Worm (Caenorhabditis elegans) whole organism, young adult: Measurements from ENCODE around the gene F48E3.6.
A peak's percentile ranks its signal among the peaks of the same experiment; 100 is the strongest.

Source experiments
- B0336.3 ChIP-seq: fragments of 200-800 bp; sonication (Bioruptor generic); IDR thresholded peaks from 2 replicates; pipeline ENCODE4 v1.3.6; 2022; ENCODE audit warnings: missing genetic modification characterization, missing compliant biosample characterization
- F22D6.2 ChIP-seq: sonication (generic microtip); optimal IDR thresholded peaks from 2 replicates; lab custom pipeline; 2016; ENCODE audit warnings: mild to moderate bottlenecking, missing genetic modification characterization, missing compliant biosample characterization
- F39B2.1 ChIP-seq: fragments of 200-800 bp; sonication (Bioruptor generic); IDR thresholded peaks from 2 replicates; pipeline ENCODE4 v1.3.6; 2022; ENCODE audit warnings: missing genetic modification reagents, missing genetic modification characterization, missing compliant biosample characterization
- T07F8.4 ChIP-seq: sonication (generic microtip); optimal IDR thresholded peaks from 2 replicates; lab custom pipeline; 2016; ENCODE audit warnings: mild to moderate bottlenecking, missing genetic modification characterization, moderate library complexity, missing compliant biosample characterization
- Y53G8AR.9 ChIP-seq: fragments of 200-800 bp; sonication (Bioruptor generic); conservative IDR thresholded peaks from 2 replicates; pipeline ENCODE4 v1.3.6; 2022; ENCODE audit warnings: missing genetic modification reagents, missing genetic modification characterization, missing compliant biosample characterization
- Y56A3A.18 ChIP-seq: fragments of 200-800 bp; sonication (Bioruptor generic); IDR thresholded peaks from 2 replicates; pipeline ENCODE4 v1.3.6; 2022; ENCODE audit warnings: missing genetic modification reagents, missing genetic modification characterization, missing compliant biosample characterization
- Y67H2A.10 ChIP-seq: fragments of 200-800 bp; sonication (Bioruptor generic); conservative IDR thresholded peaks from 2 replicates; pipeline ENCODE4 v1.3.6; 2022; ENCODE audit warnings: missing genetic modification reagents, missing genetic modification characterization, missing compliant biosample characterization
- akir-1 ChIP-seq: fragments of 200-800 bp; sonication (Bioruptor generic); optimal IDR thresholded peaks from 2 replicates; lab custom pipeline; 2018; ENCODE audit warnings: mild to moderate bottlenecking, missing genetic modification characterization, moderate library complexity, missing compliant biosample characterization
- aptf-3 ChIP-seq: fragments of 200-800 bp; sonication (Bioruptor generic); IDR thresholded peaks from 2 replicates; pipeline ENCODE4 v1.3.6; 2022; ENCODE audit warnings: missing genetic modification characterization, missing compliant biosample characterization
- attf-3 ChIP-seq: fragments of 200-800 bp; sonication (Bioruptor generic); conservative IDR thresholded peaks from 2 replicates; pipeline ENCODE4 v1.3.6; 2022; ENCODE audit warnings: missing genetic modification reagents, missing genetic modification characterization, missing compliant biosample characterization
- attf-6 ChIP-seq: fragments of 200-800 bp; sonication (Bioruptor generic); IDR thresholded peaks from 2 replicates; pipeline ENCODE4 v1.3.6; 2022; ENCODE audit warnings: missing genetic modification reagents, missing genetic modification characterization, missing compliant biosample characterization
- bed-1 ChIP-seq: fragments of 200-800 bp; sonication (Bioruptor generic); IDR thresholded peaks from 2 replicates; pipeline ENCODE4 v1.3.6; 2022; ENCODE audit warnings: missing genetic modification reagents, missing genetic modification characterization, missing compliant biosample characterization
- ccch-3 ChIP-seq: fragments of 200-800 bp; sonication (Bioruptor generic); optimal IDR thresholded peaks from 2 replicates; lab custom pipeline; 2018; ENCODE audit warnings: mild to moderate bottlenecking, missing genetic modification characterization, missing compliant biosample characterization
- cebp-1 ChIP-seq, 2 experiments: fragments of 200-800 bp in 1 of 2; sonication (Bioruptor generic) in 1 of 2; sonication (generic microtip) in 1 of 2; IDR thresholded peaks in 1 of 2; optimal IDR thresholded peaks in 1 of 2; 2 replicates each; pipeline versions ENCODE4 v1.3.6 to Lab custom; 2017 to 2022; ENCODE audit warnings: missing compliant biosample characterization in 2 of 2, missing genetic modification characterization in 2 of 2, mild to moderate bottlenecking in 1 of 2, missing genetic modification reagents in 1 of 2, moderate library complexity in 1 of 2
- cebp-2 ChIP-seq: fragments of 200-800 bp; sonication (Bioruptor generic); IDR thresholded peaks from 2 replicates; pipeline ENCODE4 v1.3.6; 2022; ENCODE audit warnings: missing genetic modification characterization, missing compliant biosample characterization
- die-1 ChIP-seq: sonication (generic microtip); optimal IDR thresholded peaks from 2 replicates; lab custom pipeline; 2016; ENCODE audit warnings: missing genotype, mild to moderate bottlenecking, missing genetic modification characterization, missing compliant biosample characterization
- dpff-1 ChIP-seq: sonication (generic microtip); optimal IDR thresholded peaks from 2 replicates; lab custom pipeline; 2017; ENCODE audit warnings: mild to moderate bottlenecking, missing genetic modification characterization, missing compliant biosample characterization
- dpl-1 ChIP-seq: fragments of 150-350 bp; optimal IDR thresholded peaks from 2 replicates; lab custom pipeline; 2014; ENCODE audit warnings: missing biosample characterization, missing genetic modification reagents, missing genetic modification characterization
- egrh-3 ChIP-seq: fragments of 200-800 bp; sonication (Bioruptor generic); IDR thresholded peaks from 2 replicates; pipeline ENCODE4 v1.3.6; 2022; ENCODE audit warnings: missing genetic modification reagents, missing genetic modification characterization, missing compliant biosample characterization
- ets-4 ChIP-seq: fragments of 200-800 bp; sonication (Bioruptor generic); optimal IDR thresholded peaks from 2 replicates; lab custom pipeline; 2018; ENCODE audit warnings: mild to moderate bottlenecking, missing genetic modification characterization, missing compliant biosample characterization
- gei-17 ChIP-seq: fragments of 200-800 bp; sonication (Bioruptor generic); optimal IDR thresholded peaks from 2 replicates; lab custom pipeline; 2018; ENCODE audit warnings: mild to moderate bottlenecking, missing genetic modification characterization, missing compliant biosample characterization
- hlh-26 ChIP-seq: fragments of 200-800 bp; sonication (Bioruptor generic); conservative IDR thresholded peaks from 2 replicates; pipeline ENCODE4 v1.3.6; 2022; ENCODE audit warnings: missing genetic modification reagents, missing genetic modification characterization, missing compliant biosample characterization
- lag-1 ChIP-seq: fragments of 200-800 bp; sonication (Bioruptor generic); IDR thresholded peaks from 2 replicates; pipeline ENCODE4 v1.3.6; 2022; ENCODE audit warnings: missing genetic modification reagents, missing genetic modification characterization, missing compliant biosample characterization
- lin-26 ChIP-seq: fragments of 200-800 bp; sonication (Bioruptor generic); IDR thresholded peaks from 2 replicates; pipeline ENCODE4 v1.3.6; 2022; ENCODE audit warnings: missing genetic modification reagents, missing genetic modification characterization, missing compliant biosample characterization
- lin-40 ChIP-seq: sonication (generic microtip); optimal IDR thresholded peaks from 2 replicates; lab custom pipeline; 2016; ENCODE audit warnings: missing genetic modification characterization, mild to moderate bottlenecking, missing compliant biosample characterization, missing genotype, missing genetic modification reagents
- lsy-27 ChIP-seq: sonication (generic microtip); optimal IDR thresholded peaks from 2 replicates; lab custom pipeline; 2017; ENCODE audit warnings: missing genetic modification characterization, mild to moderate bottlenecking, missing compliant biosample characterization, antibody characterized with exemption, missing genotype, borderline replicate concordance; ENCODE audit not compliant: insufficient read depth
- madf-10 ChIP-seq: sonication (generic microtip); optimal IDR thresholded peaks from 2 replicates; lab custom pipeline; 2016; ENCODE audit warnings: mild to moderate bottlenecking, missing genetic modification characterization, missing compliant biosample characterization
- mes-4 ChIP-seq: sonication (generic microtip); optimal IDR thresholded peaks from 2 replicates; lab custom pipeline; 2016; ENCODE audit warnings: missing genotype, missing genetic modification characterization, missing compliant biosample characterization
- nfya-1 ChIP-seq: sonication (generic microtip); optimal IDR thresholded peaks from 2 replicates; lab custom pipeline; 2017; ENCODE audit warnings: antibody characterized with exemption, missing compliant biosample characterization, missing genetic modification characterization, borderline replicate concordance; ENCODE audit not compliant: insufficient read depth
- nfyb-1 ChIP-seq: fragments of 200-800 bp; sonication (Bioruptor generic); IDR thresholded peaks from 2 replicates; pipeline ENCODE4 v1.3.6; 2022; ENCODE audit warnings: missing genetic modification reagents, missing genetic modification characterization, missing compliant biosample characterization
- pbrm-1 ChIP-seq: fragments of 200-800 bp; sonication (Bioruptor generic); IDR thresholded peaks from 2 replicates; pipeline ENCODE4 v1.3.6; 2022; ENCODE audit warnings: missing genetic modification reagents, missing genetic modification characterization, missing compliant biosample characterization
- rcor-1 ChIP-seq: fragments of 200-800 bp; sonication (Bioruptor generic); IDR thresholded peaks from 2 replicates; pipeline ENCODE4 v1.3.6; 2022; ENCODE audit warnings: missing genetic modification reagents, missing genetic modification characterization, missing compliant biosample characterization
- rec-8 ChIP-seq, 2 experiments: sonication (generic microtip); optimal IDR thresholded peaks; 2 replicates each; lab custom pipeline; 2016; ENCODE audit warnings: mild to moderate bottlenecking in 2 of 2, missing genetic modification characterization in 2 of 2, missing genetic modification reagents in 2 of 2, missing genotype in 2 of 2, missing biosample characterization in 1 of 2, missing compliant biosample characterization in 1 of 2, moderate library complexity in 1 of 2
- sptf-2 ChIP-seq: fragments of 200-800 bp; sonication (Bioruptor generic); optimal IDR thresholded peaks from 2 replicates; lab custom pipeline; 2018; ENCODE audit warnings: mild to moderate bottlenecking, missing genetic modification characterization, missing compliant biosample characterization
- tbx-9 ChIP-seq: sonication (generic microtip); optimal IDR thresholded peaks from 2 replicates; lab custom pipeline; 2016; ENCODE audit warnings: borderline replicate concordance, missing genetic modification characterization, inconsistent platforms, missing compliant biosample characterization
- tlf-1 ChIP-seq: fragments of 200-800 bp; sonication (Bioruptor generic); optimal IDR thresholded peaks from 2 replicates; lab custom pipeline; 2018; ENCODE audit warnings: mild to moderate bottlenecking, missing genetic modification characterization, missing compliant biosample characterization
- unc-130 ChIP-seq: sonication (generic microtip); optimal IDR thresholded peaks from 2 replicates; lab custom pipeline; 2016; ENCODE audit warnings: missing genetic modification reagents, missing genetic modification characterization, missing compliant biosample characterization
- unc-62 ChIP-seq: fragments of 150-350 bp; optimal IDR thresholded peaks from 2 replicates; lab custom pipeline; 2014; ENCODE audit warnings: missing biosample characterization, missing genetic modification reagents, missing genetic modification characterization
- xnd-1 ChIP-seq: sonication (generic microtip); optimal IDR thresholded peaks from 2 replicates; lab custom pipeline; 2016; ENCODE audit warnings: missing genotype, missing genetic modification reagents, missing genetic modification characterization, missing compliant biosample characterization
- zfh-2 ChIP-seq: fragments of 200-800 bp; sonication (Bioruptor generic); conservative IDR thresholded peaks from 2 replicates; pipeline ENCODE4 v1.3.6; 2022; ENCODE audit warnings: missing genetic modification reagents, missing genetic modification characterization, missing compliant biosample characterization
- zim-3 ChIP-seq: sonication (generic microtip); optimal IDR thresholded peaks from 2 replicates; lab custom pipeline; 2017; ENCODE audit warnings: mild to moderate bottlenecking, missing genetic modification characterization, moderate library complexity, missing compliant biosample characterization
- ztf-22 ChIP-seq: fragments of 200-800 bp; sonication (Bioruptor generic); optimal IDR thresholded peaks from 2 replicates; lab custom pipeline; 2018; ENCODE audit warnings: mild to moderate bottlenecking, missing genetic modification characterization, moderate library complexity, missing compliant biosample characterization

F48E3.6 gene

DNA sequence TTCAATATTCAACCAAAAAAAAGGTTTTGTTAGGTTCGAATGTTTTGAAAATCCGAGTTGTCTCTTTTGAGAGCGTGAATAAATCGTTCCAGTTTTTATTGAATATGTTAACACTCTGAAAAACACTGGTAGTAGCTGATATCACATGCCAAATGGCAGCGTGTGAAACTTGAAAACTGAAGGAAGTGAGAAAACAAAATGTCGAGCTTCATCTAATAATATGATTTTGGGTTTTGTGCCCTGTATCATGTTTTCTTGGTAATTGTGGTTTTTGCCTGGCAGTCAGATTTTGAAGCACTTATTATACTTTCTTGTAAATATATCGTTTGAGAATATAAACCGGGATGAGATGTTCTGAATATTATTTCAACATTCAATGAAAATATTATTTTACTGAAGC is at the start of gene F48E3.6:
TSS of gene F48E3.6 (minus strand) at position 101 of the 400 bp plus-strand sequence.
- no peak for TF ChIP-seq rec-8 (tag; optimal IDR thresholded peaks at IDR 0.05; lab: Kevin White, UChicago)
- TF ChIP-seq lag-1 (GFP tag; lab: Robert Waterston, UW): no peak
- no peak for TF ChIP-seq F39B2.1 (GFP tag; lab: Robert Waterston, UW)

DNA sequence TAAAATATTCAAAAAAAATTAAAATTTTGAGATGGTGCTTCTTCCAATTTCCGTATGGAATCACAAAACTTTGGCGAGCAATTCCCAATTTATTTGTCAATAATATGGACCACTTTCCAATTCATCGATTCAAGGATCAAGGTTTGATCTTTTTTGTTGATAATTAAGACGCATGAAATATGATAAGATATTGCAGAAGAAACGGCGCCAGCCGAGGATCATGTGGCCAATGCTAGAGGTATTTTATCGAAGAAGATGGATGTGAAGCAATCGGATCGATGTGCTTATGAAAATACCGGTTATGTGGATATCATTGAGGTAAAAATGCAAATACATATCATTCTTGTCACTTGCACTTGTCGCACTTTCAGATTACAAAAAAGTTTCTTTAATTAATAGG is 47.7 kb upstream of the F48E3.6 start:
- TF ChIP-seq T07F8.4 (tag; lab: Kevin White, UChicago) (no peak), tlf-1 (GFP tag; lab: Kevin White, UChicago) (no peak), aptf-3 (GFP tag; lab: Robert Waterston, UW) (no peak), unc-62 (GFP tag; lab: Kevin White, UChicago) (no peak), xnd-1 (tag; lab: Kevin White, UChicago) (no peak), hlh-26 (GFP tag; lab: Robert Waterston, UW) (no peak), lin-26 (no peak), mes-4 (no peak), dpff-1 (tag; lab: Kevin White, UChicago) (no peak), ztf-22 (GFP tag; lab: Kevin White, UChicago) (no peak), B0336.3 (no peak), akir-1 (GFP tag; lab: Kevin White, UChicago) (no peak), lin-40 (tag; lab: Kevin White, UChicago) (no peak), nfya-1 (tag; lab: Kevin White, UChicago) (no peak), rcor-1 (GFP tag; lab: Robert Waterston, UW) (no peak), pbrm-1 (no peak), unc-130 (GFP tag; lab: Kevin White, UChicago) (no peak), Y67H2A.10 (no peak), ccch-3 (GFP tag; lab: Kevin White, UChicago) (no peak), gei-17 (GFP tag; lab: Kevin White, UChicago) (no peak)

DNA sequence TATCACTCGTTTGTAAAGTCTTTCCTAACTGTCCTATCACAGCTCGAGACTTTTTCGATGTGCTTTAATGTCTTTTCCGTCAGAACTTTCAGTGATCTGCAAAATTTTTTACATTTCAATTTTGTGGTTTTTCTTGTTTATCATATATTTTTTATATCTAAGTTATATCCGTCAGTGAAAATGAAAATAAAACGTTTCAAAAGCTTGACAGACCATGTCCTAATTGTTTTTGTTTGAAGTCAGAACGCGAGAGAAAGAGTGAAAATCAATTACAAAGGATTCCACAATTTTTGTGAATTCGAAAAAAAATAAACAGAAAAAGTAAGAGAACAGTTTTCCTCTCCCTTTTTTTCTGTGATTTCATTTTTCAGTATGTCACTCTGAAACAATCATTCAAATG is 45.5 kb upstream of the F48E3.6 start, which contains the start of gene F46C8.1:
TSS of gene F46C8.1 (plus strand) at position 301 of the 400 bp plus-strand sequence.
- TF ChIP-seq cebp-1 (GFP tag; IDR thresholded peaks at IDR 0.05; lab: Robert Waterston, UW) (no peak), cebp-1 (tag; optimal IDR thresholded peaks at IDR 0.05; lab: Kevin White, UChicago) (no peak), nfyb-1 (GFP tag; lab: Robert Waterston, UW) (no peak)
- TF ChIP-seq, all 124 proteins: peak for 0

DNA sequence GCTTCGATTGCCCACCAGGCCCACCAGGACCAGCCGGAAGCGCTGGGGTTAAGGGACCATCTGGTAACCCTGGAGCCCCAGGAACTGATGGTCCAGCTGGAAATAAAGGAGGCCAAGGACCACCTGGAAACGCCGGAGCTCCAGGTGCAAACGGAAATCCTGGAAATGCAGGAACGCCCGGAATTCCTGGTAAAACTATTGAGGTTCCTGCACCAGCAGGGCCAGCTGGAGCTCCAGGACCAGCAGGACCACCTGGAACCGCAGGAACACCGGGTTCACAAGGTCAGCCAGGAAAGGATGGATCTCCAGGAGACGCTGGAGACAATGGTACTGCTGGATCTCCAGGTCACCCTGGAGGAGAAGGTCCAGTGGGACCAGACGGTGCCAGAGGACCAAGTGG is 45.0 kb upstream of the F48E3.6 start:
- TF ChIP-seq tbx-9 (tag; lab: Kevin White, UChicago) (no peak), zfh-2 (GFP tag; lab: Robert Waterston, UW) (peak; percentile 82), egrh-3 (GFP tag; lab: Robert Waterston, UW) (peak; percentile 60; the same call in 1 of the 2 replicates), madf-10 (no peak), Y53G8AR.9 (GFP tag; lab: Robert Waterston, UW) (0 out of 2 replicates have a peak, but pooled peaks have one; percentile 46)

DNA sequence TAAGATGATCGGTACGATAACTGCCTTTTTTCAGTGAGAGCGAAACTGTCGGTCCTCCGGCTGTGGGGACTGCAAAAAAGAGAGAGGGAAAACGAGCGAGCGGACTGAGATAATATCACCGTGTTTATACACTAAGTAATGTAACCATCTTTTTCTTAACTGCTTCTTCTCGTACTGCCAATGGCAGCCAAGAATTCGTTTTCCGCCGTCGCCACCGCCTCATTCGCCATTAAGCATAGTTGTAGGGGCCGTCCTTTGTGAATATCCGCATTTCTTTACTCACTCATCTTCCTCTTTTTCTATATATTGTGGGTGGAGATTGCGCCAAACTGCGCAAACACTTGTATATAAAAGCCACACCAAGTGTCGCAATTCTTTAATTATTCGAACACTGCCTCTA is 43.8 kb upstream of the F48E3.6 start, which contains the start of gene col-174:
TSS of gene col-174 (plus strand) at position 301 of the 400 bp plus-strand sequence.
- TF ChIP-seq sptf-2: no peak
- TF ChIP-seq gei-17 (GFP tag; lab: Kevin White, UChicago): no peak
- TF ChIP-seq tlf-1 (GFP tag; lab: Kevin White, UChicago): no peak
- no peak for TF ChIP-seq ets-4
- no peak for TF ChIP-seq akir-1 (GFP tag; lab: Kevin White, UChicago)
- TF ChIP-seq lsy-27: no peak
- no peak for TF ChIP-seq bed-1 (GFP tag; lab: Robert Waterston, UW)
- no peak for TF ChIP-seq F22D6.2 (tag; lab: Kevin White, UChicago)
- TF ChIP-seq cebp-2 (GFP tag; lab: Robert Waterston, UW): no peak
- TF ChIP-seq attf-3 (GFP tag; lab: Robert Waterston, UW): no peak
- no peak for TF ChIP-seq dpl-1 (GFP tag; lab: Kevin White, UChicago)
- no peak for TF ChIP-seq zim-3 (tag; lab: Kevin White, UChicago)
- no peak for TF ChIP-seq Y56A3A.18 (GFP tag; lab: Robert Waterston, UW)
- no peak for TF ChIP-seq die-1 (tag; lab: Kevin White, UChicago)
- TF ChIP-seq attf-6 (GFP tag; lab: Robert Waterston, UW): no peak
- no peak for TF ChIP-seq ccch-3 (GFP tag; lab: Kevin White, UChicago)
